Fruit fly (Drosophila melanogaster) whole organism, embryonic: ENCODE results near the gene Pk34A.

Experiments used
- Ada2b ChIP-seq: fragments of 200-800 bp; sonication (Bioruptor generic); IDR thresholded peaks from 2 replicates; pipeline ENCODE4 v1.3.6; 2022; ENCODE audit warnings: missing biosample characterization, missing genetic modification characterization
- CG10431 ChIP-seq: fragments of 200-800 bp; sonication (Bioruptor generic); optimal IDR thresholded peaks from 3 replicates; lab custom pipeline; 2018; ENCODE audit warnings: missing biosample characterization, mild to moderate bottlenecking, missing genetic modification characterization
- CG10462 ChIP-seq: fragments of 200-800 bp; sonication (Bioruptor generic); optimal IDR thresholded peaks from 2 replicates; lab custom pipeline; 2016; ENCODE audit warnings: missing biosample characterization, missing genetic modification characterization
- CG10654 ChIP-seq: fragments of 200-800 bp; sonication (Bioruptor generic); optimal IDR thresholded peaks from 2 replicates; lab custom pipeline; 2016; ENCODE audit warnings: missing biosample characterization, missing genetic modification characterization
- CG11093 ChIP-seq: fragments of 200-800 bp; sonication (Bioruptor generic); IDR thresholded peaks from 3 replicates; pipeline ENCODE4 v1.3.6; 2022; ENCODE audit warnings: missing biosample characterization, missing genetic modification characterization
- CG12219 ChIP-seq: fragments of 200-800 bp; sonication (Bioruptor generic); optimal IDR thresholded peaks from 3 replicates; lab custom pipeline; 2018; ENCODE audit warnings: missing biosample characterization, mild to moderate bottlenecking, missing genetic modification characterization
- CG13894 ChIP-seq: fragments of 200-800 bp; sonication (Bioruptor generic); optimal IDR thresholded peaks from 3 replicates; lab custom pipeline; 2018; ENCODE audit warnings: missing biosample characterization, mild to moderate bottlenecking, missing genetic modification characterization, moderate library complexity
- CG15514 ChIP-seq: fragments of 200-800 bp; sonication (Bioruptor generic); optimal IDR thresholded peaks from 3 replicates; lab custom pipeline; 2017; ENCODE audit warnings: missing biosample characterization, missing genetic modification characterization, mild to moderate bottlenecking, moderate library complexity, missing genetic modification reagents
- CG1602 ChIP-seq: fragments of 200-800 bp; sonication (Bioruptor generic); optimal IDR thresholded peaks from 3 replicates; lab custom pipeline; 2016; ENCODE audit warnings: missing biosample characterization, missing genetic modification characterization
- CG1603 ChIP-seq: fragments of 200-800 bp; sonication (Bioruptor generic); optimal IDR thresholded peaks from 2 replicates; lab custom pipeline; 2019; ENCODE audit warnings: missing biosample characterization, mild to moderate bottlenecking, missing genetic modification characterization, moderate library complexity
- CG1647 ChIP-seq: fragments of 200-800 bp; sonication (Bioruptor generic); optimal IDR thresholded peaks from 3 replicates; lab custom pipeline; 2016; ENCODE audit warnings: missing biosample characterization, missing genetic modification characterization
- CG16813 ChIP-seq: fragments of 200-800 bp; sonication (Bioruptor generic); IDR thresholded peaks from 3 replicates; pipeline ENCODE4 v1.3.6; 2022; ENCODE audit warnings: missing biosample characterization, missing genetic modification characterization; ENCODE audit not compliant: partially characterized antibody
- CG17186 ChIP-seq: fragments of 200-800 bp; sonication (Bioruptor generic); optimal IDR thresholded peaks from 3 replicates; lab custom pipeline; 2017; ENCODE audit warnings: missing biosample characterization, missing genetic modification reagents, missing genetic modification characterization
- CG17361 ChIP-seq: fragments of 200-800 bp; sonication (Bioruptor generic); IDR thresholded peaks from 3 replicates; pipeline ENCODE4 v1.3.6; 2022; ENCODE audit warnings: missing biosample characterization, missing genetic modification characterization
- CG18011 ChIP-seq: fragments of 200-800 bp; sonication (Bioruptor generic); optimal IDR thresholded peaks from 2 replicates; lab custom pipeline; 2017; ENCODE audit warnings: missing biosample characterization, missing genetic modification characterization, mild to moderate bottlenecking, moderate library complexity, missing genotype
- CG2116 ChIP-seq: fragments of 200-800 bp; sonication (Bioruptor generic); optimal IDR thresholded peaks from 3 replicates; lab custom pipeline; 2018; ENCODE audit warnings: missing biosample characterization, mild to moderate bottlenecking, missing genetic modification characterization
- CG2875 ChIP-seq: fragments of 200-800 bp; sonication (Bioruptor generic); optimal IDR thresholded peaks from 2 replicates; lab custom pipeline; 2017; ENCODE audit warnings: missing biosample characterization, mild to moderate bottlenecking, missing genetic modification characterization, missing genetic modification reagents
- CG30020 ChIP-seq: fragments of 200-800 bp; optimal IDR thresholded peaks from 2 replicates; lab custom pipeline; 2019; ENCODE audit warnings: missing biosample characterization, mild to moderate bottlenecking, missing genetic modification characterization, moderate library complexity
- CG31388 ChIP-seq: fragments of 200-800 bp; sonication (Bioruptor generic); optimal IDR thresholded peaks from 2 replicates; lab custom pipeline; 2016; ENCODE audit warnings: missing biosample characterization, missing genetic modification characterization
- CG32532 ChIP-seq: fragments of 200-800 bp; sonication (Bioruptor generic); IDR thresholded peaks from 2 replicates; pipeline ENCODE4 v1.3.6; 2022; ENCODE audit warnings: missing biosample characterization, missing genetic modification characterization
- CG33557 ChIP-seq: fragments of 200-800 bp; sonication (Bioruptor generic); optimal IDR thresholded peaks from 2 replicates; lab custom pipeline; 2019; ENCODE audit warnings: missing biosample characterization, mild to moderate bottlenecking, missing genetic modification characterization, moderate library complexity
- CG3995 ChIP-seq: fragments of 200-800 bp; sonication (Bioruptor generic); optimal IDR thresholded peaks from 3 replicates; lab custom pipeline; 2016; ENCODE audit warnings: missing biosample characterization, missing genetic modification characterization
- CG4360 ChIP-seq: fragments of 200-800 bp; sonication (Bioruptor generic); IDR thresholded peaks from 2 replicates; pipeline ENCODE4 v1.3.6; 2022; ENCODE audit warnings: missing biosample characterization, missing genetic modification characterization
- CG43689 ChIP-seq: fragments of 200-800 bp; sonication (Bioruptor generic); IDR thresholded peaks from 2 replicates; pipeline ENCODE4 v1.3.6; 2022; ENCODE audit warnings: missing biosample characterization, missing genetic modification characterization
- CG8944 ChIP-seq: fragments of 200-800 bp; sonication (Bioruptor generic); optimal IDR thresholded peaks from 3 replicates; lab custom pipeline; 2016; ENCODE audit warnings: missing biosample characterization, missing genetic modification characterization
- CG9727 ChIP-seq: fragments of 200-800 bp; sonication (Bioruptor generic); optimal IDR thresholded peaks from 3 replicates; lab custom pipeline; 2017; ENCODE audit warnings: missing biosample characterization, mild to moderate bottlenecking, missing genetic modification characterization
- Dbx ChIP-seq: fragments of 200-800 bp; sonication (Bioruptor generic); IDR thresholded peaks from 3 replicates; pipeline ENCODE4 v1.3.6; 2022; ENCODE audit warnings: missing biosample characterization, missing genetic modification characterization
- Dll ChIP-seq: fragments of 200-800 bp; sonication (Bioruptor generic); IDR thresholded peaks from 4 replicates; pipeline ENCODE4 v1.3.6; 2022; ENCODE audit warnings: missing biosample characterization, missing genetic modification characterization; ENCODE audit not compliant: partially characterized antibody
- Gsc ChIP-seq: fragments of 200-800 bp; sonication (Bioruptor generic); IDR thresholded peaks from 2 replicates; pipeline ENCODE4 v1.3.6; 2022; ENCODE audit warnings: missing biosample characterization, missing genetic modification characterization
- TFAM ChIP-seq: fragments of 200-800 bp; sonication (Bioruptor generic); optimal IDR thresholded peaks from 2 replicates; lab custom pipeline; 2017; ENCODE audit warnings: missing biosample characterization, missing genetic modification characterization, inconsistent platforms
- Vsx1 ChIP-seq: fragments of 200-800 bp; sonication (Bioruptor generic); optimal IDR thresholded peaks from 2 replicates; lab custom pipeline; 2017; ENCODE audit warnings: missing biosample characterization, mild to moderate bottlenecking, missing genetic modification characterization, missing genetic modification reagents
- bcd ChIP-seq: fragments of 200-800 bp; sonication (Bioruptor generic); optimal IDR thresholded peaks from 2 replicates; lab custom pipeline; 2017; ENCODE audit warnings: missing biosample characterization, mild to moderate bottlenecking, missing genetic modification characterization
- caup ChIP-seq: fragments of 200-800 bp; sonication (Bioruptor generic); optimal IDR thresholded peaks from 3 replicates; lab custom pipeline; 2017; ENCODE audit warnings: missing biosample characterization, mild to moderate bottlenecking, missing genetic modification characterization, moderate library complexity; ENCODE audit not compliant: severe bottlenecking
- fd96Cb ChIP-seq: fragments of 200-800 bp; sonication (Bioruptor generic); optimal IDR thresholded peaks from 2 replicates; lab custom pipeline; 2018; ENCODE audit warnings: missing biosample characterization, mild to moderate bottlenecking, missing genetic modification characterization, moderate library complexity
- gro ChIP-seq: fragments of 200-800 bp; sonication (Bioruptor generic); optimal IDR thresholded peaks from 2 replicates; lab custom pipeline; 2016; ENCODE audit warnings: missing biosample characterization, missing genetic modification characterization
- gt ChIP-seq: fragments of 200-800 bp; sonication (Bioruptor generic); IDR thresholded peaks from 2 replicates; pipeline ENCODE4 v1.3.6; 2022; ENCODE audit warnings: missing biosample characterization, missing genetic modification characterization
- jing ChIP-seq: fragments of 200-800 bp; sonication (Bioruptor generic); optimal IDR thresholded peaks from 2 replicates; lab custom pipeline; 2018; ENCODE audit warnings: missing biosample characterization, mild to moderate bottlenecking, missing genetic modification characterization
- nmo ChIP-seq: fragments of 200-800 bp; sonication (Bioruptor generic); optimal IDR thresholded peaks from 2 replicates; lab custom pipeline; 2018; ENCODE audit warnings: missing biosample characterization, mild to moderate bottlenecking, missing genetic modification characterization, moderate library complexity
- onecut ChIP-seq: fragments of 200-800 bp; sonication (Bioruptor generic); IDR thresholded peaks from 2 replicates; pipeline ENCODE4 v1.3.6; 2022; ENCODE audit warnings: missing biosample characterization, missing genetic modification characterization
- otp ChIP-seq: fragments of 200-800 bp; sonication (Bioruptor generic); IDR thresholded peaks from 3 replicates; pipeline ENCODE4, ENCODE4 v1.3.6; 2022; ENCODE audit warnings: missing biosample characterization, missing genetic modification characterization
- pan ChIP-seq, 4 experiments: fragments of >200 bp in 3 of 4; fragments of 200-800 bp in 1 of 4; sonication (Bioruptor generic) in 1 of 4; optimal IDR thresholded peaks in 3 of 4; IDR thresholded peaks in 1 of 4; 2 replicates each; pipeline versions ENCODE4 v1.3.6 to Lab custom; 2017 to 2022; ENCODE audit warnings: missing biosample characterization in 2 of 4, missing genetic modification characterization in 2 of 4, mixed read lengths in 1 of 4
- pita ChIP-seq: fragments of 200-800 bp; sonication (Bioruptor generic); optimal IDR thresholded peaks from 2 replicates; lab custom pipeline; 2017; ENCODE audit warnings: missing biosample characterization, mild to moderate bottlenecking, missing genetic modification characterization
- sim ChIP-seq: fragments of 200-800 bp; sonication (Bioruptor generic); IDR thresholded peaks from 2 replicates; pipeline ENCODE4 v1.3.6; 2022; ENCODE audit warnings: missing biosample characterization, missing genetic modification characterization
- twi ChIP-seq: fragments of 200-800 bp; optimal IDR thresholded peaks from 2 replicates; lab custom pipeline; 2019; ENCODE audit warnings: missing biosample characterization, mild to moderate bottlenecking, missing genetic modification characterization, moderate library complexity
- tx ChIP-seq: fragments of 200-800 bp; sonication (Bioruptor generic); optimal IDR thresholded peaks from 2 replicates; lab custom pipeline; 2016; ENCODE audit warnings: missing biosample characterization, missing genetic modification characterization
- vfl ChIP-seq: fragments of 200-800 bp; sonication (Bioruptor generic); optimal IDR thresholded peaks from 2 replicates; lab custom pipeline; 2016; ENCODE audit warnings: missing biosample characterization, missing genetic modification characterization
- zen ChIP-seq: fragments of 200-800 bp; sonication (Bioruptor generic); optimal IDR thresholded peaks from 3 replicates; lab custom pipeline; 2018; ENCODE audit warnings: missing biosample characterization, mild to moderate bottlenecking, missing genetic modification characterization, moderate library complexity

The Pk34A gene

DNA sequence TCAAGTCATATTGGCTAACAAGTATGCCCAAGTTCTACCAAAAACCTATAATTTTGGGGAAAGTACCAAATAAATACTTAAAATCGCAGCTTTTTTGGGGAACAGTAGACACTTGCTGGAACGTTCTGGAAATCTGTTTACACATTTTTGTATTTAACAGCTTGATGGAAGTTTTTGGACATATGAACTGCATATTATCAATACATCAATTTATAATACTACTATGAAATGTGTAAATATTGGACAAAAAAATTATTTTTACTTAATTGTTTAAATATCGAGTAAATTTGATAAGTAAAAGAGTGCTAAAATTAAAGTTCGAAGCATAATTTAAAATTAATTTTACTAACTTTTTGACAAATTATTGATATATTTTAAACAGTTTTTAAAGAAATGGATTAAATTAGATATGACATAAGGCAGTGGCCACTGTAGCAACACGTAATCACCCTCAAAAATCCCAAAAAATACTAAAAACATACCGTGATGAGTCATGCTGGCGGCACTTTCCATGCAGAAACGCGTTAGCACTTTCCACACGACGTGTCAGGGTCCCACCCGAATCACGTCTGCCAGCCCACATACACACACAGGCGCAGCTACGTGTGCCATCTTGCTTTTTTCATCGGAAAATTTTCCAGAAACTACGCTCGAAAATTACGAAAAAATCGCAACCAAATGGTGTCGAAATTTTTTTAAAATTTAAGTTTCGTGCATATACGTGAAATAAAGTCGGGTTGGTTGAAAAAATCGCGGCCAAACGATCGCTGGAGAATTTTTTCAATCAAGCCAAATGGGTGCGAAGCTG, 6.6 kb downstream of the Pk34A start, which contains the start of gene Sirt1 (continued):
- TF ChIP-seq tx (GFP tag; lab: Kevin White, UChicago) (peak; percentile 26), CG32532 (GFP tag; lab: Robert Waterston, UW) (peak; percentile 84), CG11093 (peak; percentile 86), CG17361 (peak; percentile 98), CG2875 (GFP tag; lab: Kevin White, UChicago) (peak; percentile 64), CG13894 (tag; lab: Kevin White, UChicago) (peak; percentile 73), CG43689 (GFP tag; lab: Robert Waterston, UW) (peak; percentile 58), CG1602 (peak; percentile 91), CG1603 (no peak), Ada2b (GFP tag; lab: Robert Waterston, UW) (peak; percentile 28; the same call in 1 of the 2 replicates), CG15514 (GFP tag; lab: Kevin White, UChicago) (peak; percentile 45), onecut (GFP tag; lab: Robert Waterston, UW) (peak; percentile 51), CG10462 (GFP tag; lab: Kevin White, UChicago) (peak; percentile 59), CG31388 (GFP tag; lab: Kevin White, UChicago) (peak; percentile 35), CG2116 (GFP tag; lab: Kevin White, UChicago) (peak; percentile 66), CG16813 (GFP tag; lab: Robert Waterston, UW) (0 out of 3 replicates have a peak, but pooled peaks have one; percentile 20), gt (GFP tag; lab: Robert Waterston, UW) (0 out of 2 replicates have a peak, but pooled peaks have one; percentile 27), otp (GFP tag; lab: Robert Waterston, UW) (no peak), CG12219 (GFP tag; lab: Kevin White, UChicago) (peak; percentile 16), CG3995 (peak; percentile 60), TFAM (GFP tag; lab: Kevin White, UChicago) (no peak), pan (optimal IDR thresholded peaks at IDR 0.05; lab: Kevin White, UChicago) (no peak), pan (GFP tag; optimal IDR thresholded peaks at IDR 0.05 in 1 of 2, IDR thresholded peaks at IDR 0.05 in 1 of 2) (peak in 1 of 2 experiments; percentile 83), Dbx (GFP tag; lab: Robert Waterston, UW) (peak; percentile 84; the same call in 2 of the 3 replicates), CG10654 (peak; percentile 76), CG8944 (peak; percentile 58), CG17186 (no peak), sim (GFP tag; lab: Robert Waterston, UW) (no peak), Vsx1 (GFP tag; lab: Kevin White, UChicago) (no peak), jing (GFP tag; lab: Kevin White, UChicago) (peak; percentile 48), vfl (GFP tag; lab: Kevin White, UChicago) (peak; percentile 10), Dll (no peak; the same call in 3 of the 4 replicates), CG33557 (peak; percentile 80), Gsc (GFP tag; lab: Robert Waterston, UW) (no peak; the same call in 1 of the 2 replicates), pita (GFP tag; lab: Kevin White, UChicago) (no peak), CG10431 (GFP tag; lab: Kevin White, UChicago) (peak; percentile 49), bcd (GFP tag; lab: Kevin White, UChicago) (peak; percentile 91), CG30020 (tag; lab: Kevin White, UChicago) (peak; percentile 78), CG18011 (GFP tag; lab: Kevin White, UChicago) (peak; percentile 47), CG1647 (GFP tag; lab: Kevin White, UChicago) (no peak), twi (tag; lab: Kevin White, UChicago) (peak; percentile 87), fd96Cb (tag; lab: Kevin White, UChicago) (peak; percentile 88), CG9727 (GFP tag; lab: Kevin White, UChicago) (peak; percentile 93), CG4360 (GFP tag; lab: Robert Waterston, UW) (no peak), caup (GFP tag; lab: Kevin White, UChicago) (peak; percentile 68), gro (GFP tag; lab: Kevin White, UChicago) (peak; percentile 48), zen (peak; percentile 81), nmo (peak; percentile 95)
